Fruit fly (Drosophila melanogaster): Measurements from ENCODE around the gene CG43088.

- no peak for TF ChIP-seq CG8478 (optimal IDR thresholded peaks at IDR 0.05)
- TF ChIP-seq CTCF (optimal IDR thresholded peaks at IDR 0.05), result no peak
Measured at dm6 chrX:14678128-14678527, 24.0 kb upstream of the CG43088 start.
